Fruit fly (Drosophila melanogaster) whole organism: Measurements from ENCODE around the gene VhaM9.7-a.

Experiments used
- CG8478 ChIP-seq: fragments of >200 bp; optimal IDR thresholded peaks from 2 replicates; lab custom pipeline; 2018; ENCODE audit warnings: inconsistent platforms
- EcR ChIP-seq, 2 experiments: fragments of >200 bp; optimal IDR thresholded peaks; 2 replicates each; lab custom pipeline; 2017; ENCODE audit warnings: missing biosample characterization in 2 of 2, missing genetic modification characterization in 2 of 2, missing genetic modification reagents in 2 of 2
- pan ChIP-seq: fragments of >200 bp; optimal IDR thresholded peaks from 2 replicates; lab custom pipeline; 2017
- psq ChIP-seq: fragments of >200 bp; optimal IDR thresholded peaks from 2 replicates; lab custom pipeline; 2017
- usp ChIP-seq: fragments of >200 bp; optimal IDR thresholded peaks from 2 replicates; lab custom pipeline; 2017; ENCODE audit warnings: missing biosample characterization, missing genetic modification characterization, mixed read lengths

DNA sequence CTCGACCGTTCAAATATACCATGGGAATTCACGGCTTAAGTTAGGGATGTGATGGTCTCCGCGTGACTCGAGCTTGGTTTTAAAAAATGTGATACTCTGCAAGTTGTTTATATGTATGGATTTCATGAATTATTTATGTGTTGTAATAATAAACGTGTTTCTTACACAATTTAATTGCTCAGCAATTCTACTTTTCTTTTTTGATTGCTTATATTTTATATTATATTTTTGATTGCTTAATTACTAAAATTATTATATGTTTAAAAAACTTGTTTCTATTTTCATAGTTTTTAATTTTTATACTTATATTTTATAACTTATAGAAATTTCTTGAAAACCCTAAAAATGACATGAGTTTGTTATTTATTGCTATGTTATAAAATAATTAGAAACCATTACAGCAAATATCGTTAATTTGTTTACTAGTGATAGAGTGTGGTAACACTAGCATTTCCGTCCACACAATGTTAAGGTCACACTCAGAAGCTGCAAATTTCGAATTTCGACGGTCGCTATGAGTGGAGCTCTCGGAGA is 8.1 kb upstream of the VhaM9.7-a start, which contains the start of the genes ago and CG1265:
- no peak for TF ChIP-seq CG8478 (lab: Kevin White, UChicago)
- no peak for TF ChIP-seq EcR (GFP tag; optimal IDR thresholded peaks at IDR 0.05; lab: Kevin White, UChicago)
- TF ChIP-seq usp (GFP tag; lab: Kevin White, UChicago): no peak
- TF ChIP-seq pan (lab: Kevin White, UChicago): no peak
- no peak for TF ChIP-seq psq
